Worm (Caenorhabditis elegans): Measurements from ENCODE around the gene Y39F10A.6.

DNA sequence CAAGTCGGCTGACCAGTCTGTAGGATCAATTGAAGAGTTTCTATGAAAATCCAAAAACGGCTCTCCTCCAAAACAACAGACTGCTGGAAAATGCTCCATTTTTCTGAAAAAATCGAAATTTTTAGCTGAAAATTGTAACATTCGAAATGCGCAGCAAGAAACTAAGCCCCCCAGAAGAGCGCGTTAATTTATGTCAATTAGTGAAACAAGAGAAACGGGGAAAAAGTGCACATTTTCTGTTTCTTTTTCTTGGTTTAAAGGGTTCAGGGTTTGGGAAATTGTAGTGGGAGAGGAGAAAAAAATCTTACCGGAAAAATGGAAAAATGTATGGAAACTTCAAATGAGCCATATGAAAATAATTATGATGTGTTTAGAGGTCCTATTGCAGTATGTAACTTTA, 18.2 kb downstream of the Y39F10A.6 start, which contains the start of gene C08G5.7:
- TF ChIP-seq tra-4 (tag; optimal IDR thresholded peaks at IDR 0.05): no peak
- no peak for TF ChIP-seq ama-1 (optimal IDR thresholded peaks at IDR 0.05)
- TF ChIP-seq hmg-4 (GFP tag; optimal IDR thresholded peaks at IDR 0.05): no peak
- no peak for TF ChIP-seq scrt-1 (GFP tag; IDR thresholded peaks at IDR 0.05)
- TF ChIP-seq hmbx-1 (tag; optimal IDR thresholded peaks at IDR 0.05): no peak
- no peak for TF ChIP-seq ets-7 (tag; optimal IDR thresholded peaks at IDR 0.05)
- TF ChIP-seq ceh-36 (tag; optimal IDR thresholded peaks at IDR 0.05): no peak
- TF ChIP-seq hnd-1 (tag; optimal IDR thresholded peaks at IDR 0.05): no peak
- no peak for TF ChIP-seq tbx-11 (GFP tag; IDR thresholded peaks at IDR 0.05)
- no peak for TF ChIP-seq pes-1 (GFP tag; IDR thresholded peaks at IDR 0.05)
- TF ChIP-seq flt-1 (GFP tag; IDR thresholded peaks at IDR 0.05): no peak
